Fruit fly (Drosophila melanogaster) whole organism, embryonic: ENCODE measurements around the gene ATPsynO.

Source experiments
- Atf-2 ChIP-seq: fragments of 200-800 bp; sonication (Bioruptor generic); optimal IDR thresholded peaks from 2 replicates; lab custom pipeline; 2016; ENCODE audit warnings: missing biosample characterization, missing genetic modification characterization
- Blimp-1 ChIP-seq: fragments of 200-800 bp; sonication (Bioruptor generic); optimal IDR thresholded peaks from 3 replicates; lab custom pipeline; 2018; ENCODE audit warnings: missing biosample characterization, missing genetic modification characterization, mild to moderate bottlenecking, moderate library complexity, missing genetic modification reagents
- CG10274 ChIP-seq: fragments of 200-800 bp; sonication (Bioruptor generic); optimal IDR thresholded peaks from 3 replicates; lab custom pipeline; 2017; ENCODE audit warnings: missing biosample characterization, mild to moderate bottlenecking, missing genetic modification characterization
- CG10462 ChIP-seq: fragments of 200-800 bp; sonication (Bioruptor generic); optimal IDR thresholded peaks from 2 replicates; lab custom pipeline; 2016; ENCODE audit warnings: missing biosample characterization, missing genetic modification characterization
- CG11560 ChIP-seq: fragments of 200-800 bp; sonication (Bioruptor generic); IDR thresholded peaks from 3 replicates; pipeline ENCODE4 v1.3.6; 2022; ENCODE audit warnings: missing biosample characterization, missing genetic modification characterization
- CG11723 ChIP-seq: fragments of 200-800 bp; sonication (Bioruptor generic); optimal IDR thresholded peaks from 2 replicates; lab custom pipeline; 2017; ENCODE audit warnings: missing biosample characterization, mild to moderate bottlenecking, missing genetic modification characterization
- CG13624 ChIP-seq: fragments of 200-800 bp; sonication (Bioruptor generic); optimal IDR thresholded peaks from 2 replicates; lab custom pipeline; 2016; ENCODE audit warnings: missing biosample characterization, missing genetic modification characterization
- CG14014 ChIP-seq: fragments of 200-800 bp; sonication (Bioruptor generic); IDR thresholded peaks from 2 replicates; pipeline ENCODE4 v1.3.6; 2022; ENCODE audit warnings: missing biosample characterization, missing genetic modification characterization
- CG14050 ChIP-seq: fragments of 200-800 bp; sonication (Bioruptor generic); IDR thresholded peaks from 3 replicates; pipeline ENCODE4 v1.3.6; 2022; ENCODE audit warnings: missing biosample characterization, missing genetic modification characterization
- CG15011 ChIP-seq: fragments of 200-800 bp; sonication (Bioruptor generic); optimal IDR thresholded peaks from 3 replicates; lab custom pipeline; 2018; ENCODE audit warnings: missing biosample characterization, mild to moderate bottlenecking, missing genetic modification characterization
- CG15696 ChIP-seq: fragments of 200-800 bp; sonication (Bioruptor generic); optimal IDR thresholded peaks from 2 replicates; lab custom pipeline; 2019; ENCODE audit warnings: missing biosample characterization, mild to moderate bottlenecking, missing genetic modification characterization, moderate library complexity
- CG1603 ChIP-seq: fragments of 200-800 bp; sonication (Bioruptor generic); optimal IDR thresholded peaks from 2 replicates; lab custom pipeline; 2019; ENCODE audit warnings: missing biosample characterization, mild to moderate bottlenecking, missing genetic modification characterization, moderate library complexity
- CG17612 ChIP-seq: fragments of 200-800 bp; sonication (Bioruptor generic); IDR thresholded peaks from 2 replicates; pipeline ENCODE4 v1.3.6; 2022; ENCODE audit warnings: missing biosample characterization, missing genetic modification characterization
- CG2116 ChIP-seq: fragments of 200-800 bp; sonication (Bioruptor generic); optimal IDR thresholded peaks from 3 replicates; lab custom pipeline; 2018; ENCODE audit warnings: missing biosample characterization, mild to moderate bottlenecking, missing genetic modification characterization
- CG2199 ChIP-seq: fragments of 200-800 bp; sonication (Bioruptor generic); IDR thresholded peaks from 3 replicates; pipeline ENCODE4 v1.3.6; 2022; ENCODE audit warnings: missing biosample characterization, missing genetic modification characterization
- CG2712 ChIP-seq: fragments of 200-800 bp; optimal IDR thresholded peaks from 3 replicates; lab custom pipeline; 2019; ENCODE audit warnings: missing biosample characterization, mild to moderate bottlenecking, missing genetic modification characterization, moderate library complexity
- CG7839 ChIP-seq: fragments of 200-800 bp; sonication (Bioruptor generic); optimal IDR thresholded peaks from 3 replicates; lab custom pipeline; 2018; ENCODE audit warnings: missing biosample characterization, mild to moderate bottlenecking, missing genetic modification characterization, moderate library complexity
- CG8388 ChIP-seq: fragments of 200-800 bp; sonication (Bioruptor generic); optimal IDR thresholded peaks from 2 replicates; lab custom pipeline; 2019; ENCODE audit warnings: missing biosample characterization, mild to moderate bottlenecking, missing genetic modification characterization, moderate library complexity
- CG8924 ChIP-seq: fragments of 200-800 bp; optimal IDR thresholded peaks from 3 replicates; lab custom pipeline; 2019; ENCODE audit warnings: missing biosample characterization, mild to moderate bottlenecking, missing genetic modification characterization, moderate library complexity
- CG9727 ChIP-seq: fragments of 200-800 bp; sonication (Bioruptor generic); optimal IDR thresholded peaks from 3 replicates; lab custom pipeline; 2017; ENCODE audit warnings: missing biosample characterization, mild to moderate bottlenecking, missing genetic modification characterization
- CG9876 ChIP-seq: fragments of 200-800 bp; sonication (Bioruptor generic); optimal IDR thresholded peaks from 2 replicates; lab custom pipeline; 2016; ENCODE audit warnings: missing biosample characterization, missing genetic modification characterization
- Dfd ChIP-seq, 2 experiments: fragments of >200 bp; optimal IDR thresholded peaks; 2 replicates each; lab custom pipeline; 2017; ENCODE audit warnings: missing biosample characterization in 2 of 2, missing genetic modification characterization in 2 of 2
- Dip3 ChIP-seq: fragments of 200-800 bp; sonication (Bioruptor generic); optimal IDR thresholded peaks from 3 replicates; lab custom pipeline; 2016; ENCODE audit warnings: missing biosample characterization, missing genetic modification characterization
- HmgD ChIP-seq: fragments of 200-800 bp; sonication (Bioruptor generic); optimal IDR thresholded peaks from 3 replicates; lab custom pipeline; 2016; ENCODE audit warnings: missing biosample characterization, missing genetic modification characterization
- Lpt ChIP-seq: fragments of >200 bp; optimal IDR thresholded peaks from 2 replicates; lab custom pipeline; 2018; ENCODE audit warnings: missing biosample characterization, missing genetic modification characterization
- Myb ChIP-seq: fragments of 200-800 bp; sonication (Bioruptor generic); optimal IDR thresholded peaks from 2 replicates; lab custom pipeline; 2016; ENCODE audit warnings: missing biosample characterization, missing genetic modification characterization
- Nf-YB ChIP-seq: fragments of 200-800 bp; sonication (Bioruptor generic); optimal IDR thresholded peaks from 3 replicates; lab custom pipeline; 2019; ENCODE audit warnings: missing biosample characterization, mild to moderate bottlenecking, missing genetic modification characterization, moderate library complexity
- Oli ChIP-seq: fragments of 200-800 bp; sonication (Bioruptor generic); optimal IDR thresholded peaks from 2 replicates; lab custom pipeline; 2018; ENCODE audit warnings: missing biosample characterization, mild to moderate bottlenecking, missing genetic modification characterization, moderate library complexity
- Optix ChIP-seq: fragments of 200-800 bp; sonication (Bioruptor generic); IDR thresholded peaks from 3 replicates; pipeline ENCODE4 v1.3.6; 2022; ENCODE audit warnings: missing biosample characterization, missing genetic modification characterization
- Scr ChIP-seq: fragments of 200-800 bp; sonication (Bioruptor generic); IDR thresholded peaks from 2 replicates; pipeline ENCODE4 v1.3.6; 2022; ENCODE audit warnings: missing biosample characterization, missing genetic modification characterization; ENCODE audit not compliant: partially characterized antibody
- abd-A ChIP-seq: fragments of 200-800 bp; sonication (Bioruptor generic); optimal IDR thresholded peaks from 3 replicates; lab custom pipeline; 2019; ENCODE audit warnings: missing biosample characterization, mild to moderate bottlenecking, missing genetic modification characterization, moderate library complexity
- chif ChIP-seq, 2 experiments: fragments of 200-800 bp; sonication (Bioruptor generic); optimal IDR thresholded peaks; 3 replicates each; lab custom pipeline; 2016; ENCODE audit warnings: missing biosample characterization in 2 of 2, missing genetic modification characterization in 2 of 2
- en ChIP-seq: fragments of 200-800 bp; sonication (Bioruptor generic); optimal IDR thresholded peaks from 2 replicates; lab custom pipeline; 2016; ENCODE audit warnings: missing biosample characterization, missing genetic modification characterization
- exex ChIP-seq: fragments of 200-800 bp; sonication (Bioruptor generic); optimal IDR thresholded peaks from 4 replicates; lab custom pipeline; 2018; ENCODE audit warnings: missing biosample characterization, mild to moderate bottlenecking, missing genetic modification characterization, moderate library complexity
- gcm ChIP-seq: fragments of 200-800 bp; sonication (Bioruptor generic); optimal IDR thresholded peaks from 2 replicates; lab custom pipeline; 2019; ENCODE audit warnings: missing biosample characterization, mild to moderate bottlenecking, missing genetic modification characterization, moderate library complexity
- grn ChIP-seq: fragments of 200-800 bp; sonication (Bioruptor generic); optimal IDR thresholded peaks from 3 replicates; lab custom pipeline; 2017; ENCODE audit warnings: missing biosample characterization, missing genetic modification characterization
- insv ChIP-seq, 2 experiments: fragments of 200-800 bp; sonication (Bioruptor generic); optimal IDR thresholded peaks; 3 replicates each; lab custom pipeline; 2016 to 2018; ENCODE audit warnings: missing biosample characterization in 2 of 2, missing genetic modification characterization in 2 of 2
- lab ChIP-seq: fragments of 200-800 bp; sonication (Bioruptor generic); optimal IDR thresholded peaks from 3 replicates; lab custom pipeline; 2017; ENCODE audit warnings: missing biosample characterization, missing genetic modification characterization, mild to moderate bottlenecking, moderate library complexity, missing genetic modification reagents
- mld ChIP-seq: fragments of 200-800 bp; sonication (Bioruptor generic); IDR thresholded peaks from 3 replicates; pipeline ENCODE4 v1.3.6; 2022; ENCODE audit warnings: missing biosample characterization, missing genetic modification characterization; ENCODE audit not compliant: partially characterized antibody
- otp ChIP-seq: fragments of 200-800 bp; sonication (Bioruptor generic); IDR thresholded peaks from 3 replicates; pipeline ENCODE4, ENCODE4 v1.3.6; 2022; ENCODE audit warnings: missing biosample characterization, missing genetic modification characterization
- prd ChIP-seq, 3 experiments: fragments of >200 bp in 2 of 3; fragments of 200-800 bp in 1 of 3; sonication (Bioruptor generic) in 1 of 3; optimal IDR thresholded peaks in 2 of 3; IDR thresholded peaks in 1 of 3; 2 replicates in 2 of 3; 3 replicates in 1 of 3; pipeline versions ENCODE4 v1.3.6 to Lab custom; 2017 to 2022; ENCODE audit warnings: missing biosample characterization in 1 of 3, missing genetic modification characterization in 1 of 3
- pum ChIP-seq: fragments of 200-800 bp; sonication (Bioruptor generic); optimal IDR thresholded peaks from 2 replicates; lab custom pipeline; 2016; ENCODE audit warnings: missing biosample characterization, missing genetic modification characterization
- ranshi ChIP-seq: fragments of 200-800 bp; sonication (Bioruptor generic); IDR thresholded peaks from 2 replicates; pipeline ENCODE4 v1.3.6; 2022; ENCODE audit warnings: missing biosample characterization, missing genetic modification characterization
- sc ChIP-seq, 3 experiments: fragments of >200 bp in 2 of 3; fragments of 200-800 bp in 1 of 3; sonication (Bioruptor generic) in 1 of 3; optimal IDR thresholded peaks; 2 replicates in 2 of 3; 3 replicates in 1 of 3; lab custom pipeline; 2017; ENCODE audit warnings: mild to moderate bottlenecking in 1 of 3, missing biosample characterization in 1 of 3, missing genetic modification characterization in 1 of 3, missing genetic modification reagents in 1 of 3
- sens-2 ChIP-seq: fragments of 200-800 bp; sonication (Bioruptor generic); IDR thresholded peaks from 2 replicates; pipeline ENCODE4 v1.3.6; 2022; ENCODE audit warnings: missing biosample characterization, missing genetic modification characterization
- tna ChIP-seq: fragments of 200-800 bp; sonication (Bioruptor generic); IDR thresholded peaks from 2 replicates; pipeline ENCODE4 v1.3.6; 2022; ENCODE audit warnings: missing biosample characterization, missing genetic modification characterization; ENCODE audit not compliant: partially characterized antibody
- vfl ChIP-seq: fragments of 200-800 bp; sonication (Bioruptor generic); optimal IDR thresholded peaks from 2 replicates; lab custom pipeline; 2016; ENCODE audit warnings: missing biosample characterization, missing genetic modification characterization
- wek ChIP-seq: fragments of 200-800 bp; sonication (Bioruptor generic); optimal IDR thresholded peaks from 3 replicates; lab custom pipeline; 2018; ENCODE audit warnings: missing biosample characterization, mild to moderate bottlenecking, missing genetic modification characterization, moderate library complexity

Gene ATPsynO

DNA sequence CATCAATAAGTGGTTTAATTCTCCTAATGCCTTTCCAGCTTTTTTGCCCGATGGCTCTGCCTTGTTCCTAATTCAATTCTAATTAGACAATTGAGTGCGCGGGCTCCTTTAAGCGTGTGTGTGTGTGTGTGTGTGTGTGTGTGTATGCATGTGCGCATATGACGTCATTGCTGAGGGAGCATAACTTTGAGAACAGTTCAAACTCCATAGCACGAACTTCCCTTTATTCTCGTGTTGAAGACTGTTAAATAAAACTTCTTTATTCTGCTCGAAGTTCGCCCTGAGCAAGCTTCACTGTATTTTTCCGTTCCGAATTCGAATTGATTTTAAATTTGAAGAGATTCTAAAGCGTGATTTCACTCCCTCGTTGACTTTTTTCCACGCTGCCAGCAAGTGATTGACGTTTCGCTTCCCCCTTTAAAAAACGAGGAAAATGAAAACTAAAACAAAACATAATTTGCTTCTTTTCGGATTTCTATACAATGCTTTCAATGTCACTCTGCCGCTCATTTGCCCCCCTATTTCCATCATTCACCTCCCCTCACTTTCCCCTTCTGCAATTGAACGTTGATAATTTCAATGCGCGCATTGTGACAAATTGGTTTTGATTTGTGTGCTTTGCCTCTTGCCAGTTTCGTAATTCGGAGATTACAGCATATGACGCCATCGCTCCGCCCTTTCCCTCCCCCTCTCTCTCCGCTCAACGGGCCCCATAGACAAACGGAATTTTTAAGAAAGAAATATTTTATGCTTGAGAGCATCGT, 27.0 kb downstream of the ATPsynO start (continued):
- TF ChIP-seq CG8924 (tag; lab: Kevin White, UChicago) (peak; percentile 14), CG1603 (tag; lab: Kevin White, UChicago) (peak; percentile 35), en (GFP tag; lab: Kevin White, UChicago) (no peak), Atf-2 (peak; percentile 48), mld (GFP tag; lab: Robert Waterston, UW) (no peak), CG2199 (GFP tag; lab: Robert Waterston, UW) (no peak), vfl (GFP tag; lab: Kevin White, UChicago) (no peak), gcm (GFP tag; lab: Kevin White, UChicago) (peak; percentile 2), Blimp-1 (GFP tag; lab: Kevin White, UChicago) (peak; percentile 12), Nf-YB (no peak), CG9876 (GFP tag; lab: Kevin White, UChicago) (peak; percentile 2), prd (optimal IDR thresholded peaks at IDR 0.05; lab: Kevin White, UChicago) (no peak), prd (GFP tag; IDR thresholded peaks at IDR 0.05; lab: Robert Waterston, UW) (no peak), insv (GFP tag; optimal IDR thresholded peaks at IDR 0.05; lab: Kevin White, UChicago) (peak in 1 of 2 experiments; percentile 82), Optix (GFP tag; lab: Robert Waterston, UW) (no peak), wek (GFP tag; lab: Kevin White, UChicago) (no peak), Dfd (GFP tag; optimal IDR thresholded peaks at IDR 0.05; lab: Kevin White, UChicago) (peak in 1 of 2 experiments; percentile 82), tna (no peak), chif (GFP tag; optimal IDR thresholded peaks at IDR 0.05; lab: Kevin White, UChicago) (no peak), CG14014 (GFP tag; lab: Robert Waterston, UW) (no peak), exex (tag; lab: Kevin White, UChicago) (no peak), abd-A (peak; percentile 30), CG15696 (tag; lab: Kevin White, UChicago) (peak; percentile 7), lab (GFP tag; lab: Kevin White, UChicago) (peak; percentile 45), CG10274 (no peak), Lpt (GFP tag; lab: Kevin White, UChicago) (no peak), pum (GFP tag; lab: Kevin White, UChicago) (peak; percentile 33), Myb (GFP tag; lab: Kevin White, UChicago) (peak; percentile 19), CG2116 (no peak), CG11723 (peak; percentile 8), CG14050 (GFP tag; lab: Robert Waterston, UW) (no peak), CG9727 (GFP tag; lab: Kevin White, UChicago) (no peak), Oli (tag; lab: Kevin White, UChicago) (peak; percentile 5), CG11560 (tag; lab: Robert Waterston, UW) (no peak), sc (optimal IDR thresholded peaks at IDR 0.05; lab: Kevin White, UChicago) (no peak), sc (GFP tag; optimal IDR thresholded peaks at IDR 0.05; lab: Kevin White, UChicago) (no peak), otp (GFP tag; lab: Robert Waterston, UW) (no peak), Scr (GFP tag; lab: Robert Waterston, UW) (no peak), CG10462 (no peak), CG13624 (GFP tag; lab: Kevin White, UChicago) (peak; percentile 16), CG2712 (peak; percentile 6), HmgD (GFP tag; lab: Kevin White, UChicago) (no peak), CG15011 (GFP tag; lab: Kevin White, UChicago) (peak; percentile 29), Dip3 (no peak), CG7839 (tag; lab: Kevin White, UChicago) (peak; percentile 37), ranshi (no peak), sens-2 (GFP tag; lab: Robert Waterston, UW) (no peak), grn (GFP tag; lab: Kevin White, UChicago) (no peak), CG17612 (GFP tag; lab: Robert Waterston, UW) (no peak), CG8388 (GFP tag; lab: Kevin White, UChicago) (peak; percentile 13)
